Worm (Caenorhabditis elegans): Measurements from ENCODE around the gene T22F3.8.
"Not testable (repeated sequence)": the region's sequence is repeated elsewhere in the genome, so short reads cannot be mapped to it uniquely, and the experiment has no call there.

The T22F3.8 gene

ce11 chrV:3606391-3606790 lies 1.2 kb upstream of the T22F3.8 start:
- TF ChIP-seq tbx-11 (GFP tag; IDR thresholded peaks at IDR 0.05): no peak
- no peak for TF ChIP-seq ceh-36 (tag; optimal IDR thresholded peaks at IDR 0.05)
- TF ChIP-seq flt-1 (GFP tag; IDR thresholded peaks at IDR 0.05): no peak
- no peak for TF ChIP-seq pes-1 (GFP tag; IDR thresholded peaks at IDR 0.05)

- no peak for TF ChIP-seq hmbx-1 (tag; optimal IDR thresholded peaks at IDR 0.05)
- TF ChIP-seq tbx-11 (GFP tag; IDR thresholded peaks at IDR 0.05): no peak
- no peak for TF ChIP-seq ama-1 (optimal IDR thresholded peaks at IDR 0.05)
- no peak for TF ChIP-seq scrt-1 (GFP tag; IDR thresholded peaks at IDR 0.05)
- no peak for TF ChIP-seq ets-7 (tag; optimal IDR thresholded peaks at IDR 0.05)
- TF ChIP-seq sea-1 (GFP tag; conservative IDR thresholded peaks at IDR 0.05): no peak
- no peak for TF ChIP-seq tbx-37 (GFP tag; conservative IDR thresholded peaks at IDR 0.05)
- TF ChIP-seq hnd-1 (tag; optimal IDR thresholded peaks at IDR 0.05): no peak
Observed at ce11 chrV:3600570-3600969, 4.7 kb downstream of the T22F3.8 start, which contains the start of gene T22F3.7. T22F3.7 (minus strand) TSS chrV:3600670.

ce11 chrV:3597052-3597451 lies 8.2 kb downstream of the T22F3.8 start, which contains the start of gene srh-212:
srh-212 (minus strand) TSS chrV:3597152.
- not testable (repeated sequence) for TF ChIP-seq aly-1 (tag; optimal IDR thresholded peaks at IDR 0.05); tra-4 (tag; optimal IDR thresholded peaks at IDR 0.05); scrt-1 (GFP tag; IDR thresholded peaks at IDR 0.05)

ce11 chrV:3594936-3595335 lies 10.3 kb downstream of the T22F3.8 start, which contains the start of gene srh-213:
srh-213 (minus strand) TSS chrV:3595036.
- TF ChIP-seq tbx-11 (GFP tag; IDR thresholded peaks at IDR 0.05): no peak
- TF ChIP-seq B0310.2 (tag; optimal IDR thresholded peaks at IDR 0.05): no peak

- TF ChIP-seq hnd-1 (tag; optimal IDR thresholded peaks at IDR 0.05) (no peak), ama-1 (optimal IDR thresholded peaks at IDR 0.05) (no peak), F13C5.2 (tag; optimal IDR thresholded peaks at IDR 0.05) (no peak), flt-1 (GFP tag; IDR thresholded peaks at IDR 0.05) (no peak), B0310.2 (tag; optimal IDR thresholded peaks at IDR 0.05) (no peak)
Observed at ce11 chrV:3592099-3592498, 13.1 kb downstream of the T22F3.8 start, which contains the start of gene T22F3.12. T22F3.12 (minus strand) TSS chrV:3592199.

- TF ChIP-seq pes-1 (GFP tag; IDR thresholded peaks at IDR 0.05) (0 out of 2 replicates have a peak, but pooled peaks have one; percentile 23), tbx-37 (GFP tag; conservative IDR thresholded peaks at IDR 0.05) (no peak)
Observed at ce11 chrV:3588223-3588622, 17.0 kb downstream of the T22F3.8 start.

- no peak for TF ChIP-seq ets-7 (tag; optimal IDR thresholded peaks at IDR 0.05)
- peak; percentile 68; the same call in 1 of the 2 replicates for TF ChIP-seq sea-1 (GFP tag; conservative IDR thresholded peaks at IDR 0.05)
- peak; percentile 59 for TF ChIP-seq F13C5.2 (tag; optimal IDR thresholded peaks at IDR 0.05)
- TF ChIP-seq pes-1 (GFP tag; IDR thresholded peaks at IDR 0.05): peak; percentile 84
- TF ChIP-seq B0310.2 (tag; optimal IDR thresholded peaks at IDR 0.05): peak; percentile 52
- TF ChIP-seq flt-1 (GFP tag; IDR thresholded peaks at IDR 0.05): no peak; the same call in 1 of the 2 replicates
- TF ChIP-seq hnd-1 (tag; optimal IDR thresholded peaks at IDR 0.05): peak; percentile 28
- TF ChIP-seq scrt-1 (GFP tag; IDR thresholded peaks at IDR 0.05): peak; percentile 45; the same call in 1 of the 2 replicates
- TF ChIP-seq hmg-4 (GFP tag; optimal IDR thresholded peaks at IDR 0.05): peak; percentile 61
- no peak for TF ChIP-seq aly-1 (tag; optimal IDR thresholded peaks at IDR 0.05)
- TF ChIP-seq tbx-37 (GFP tag; conservative IDR thresholded peaks at IDR 0.05): no peak
- TF ChIP-seq ceh-36 (tag; optimal IDR thresholded peaks at IDR 0.05): peak; percentile 60
- peak; percentile 55; the same call in 1 of the 2 replicates for TF ChIP-seq tbx-11 (GFP tag; IDR thresholded peaks at IDR 0.05)
- no peak for TF ChIP-seq tra-4 (tag; optimal IDR thresholded peaks at IDR 0.05)
Observed at ce11 chrV:3587633-3588032, 17.6 kb downstream of the T22F3.8 start.

ce11 chrV:3586014-3586689 lies 19.1 kb downstream of the T22F3.8 start, which contains the start of the genes rpl-11.1 and T22F3.2:
rpl-11.1 (minus strand) TSS chrV:3586064.
T22F3.2 (plus strand) TSS chrV:3586639.
- TF ChIP-seq hmbx-1 (tag; optimal IDR thresholded peaks at IDR 0.05): no peak
- TF ChIP-seq hmg-4 (GFP tag; optimal IDR thresholded peaks at IDR 0.05): peak; percentile 6

- TF ChIP-seq tbx-11 (GFP tag; IDR thresholded peaks at IDR 0.05): no peak
- TF ChIP-seq tra-4 (tag; optimal IDR thresholded peaks at IDR 0.05): no peak
- no peak for TF ChIP-seq ceh-36 (tag; optimal IDR thresholded peaks at IDR 0.05)
- TF ChIP-seq flt-1 (GFP tag; IDR thresholded peaks at IDR 0.05): no peak
- no peak for TF ChIP-seq pes-1 (GFP tag; IDR thresholded peaks at IDR 0.05)
- no peak for TF ChIP-seq tbx-37 (GFP tag; conservative IDR thresholded peaks at IDR 0.05)
- no peak for TF ChIP-seq ama-1 (optimal IDR thresholded peaks at IDR 0.05)
- TF ChIP-seq hmg-4 (GFP tag; optimal IDR thresholded peaks at IDR 0.05): no peak
- TF ChIP-seq F13C5.2 (tag; optimal IDR thresholded peaks at IDR 0.05): no peak
Observed at ce11 chrV:3585011-3585410, 20.2 kb downstream of the T22F3.8 start.
